Worm (Caenorhabditis elegans) whole organism, young adult: ENCODE data around the gene Y48G9A.11.

Experiments
- D2030.7 ChIP-seq: fragments of 200-800 bp; sonication (Bioruptor generic); IDR thresholded peaks from 2 replicates; pipeline ENCODE4 v1.3.6; 2022; ENCODE audit warnings: missing genetic modification reagents, missing genetic modification characterization, missing compliant biosample characterization
- F10E7.11 ChIP-seq: sonication (generic microtip); optimal IDR thresholded peaks from 2 replicates; lab custom pipeline; 2017; ENCODE audit warnings: mild to moderate bottlenecking, missing genetic modification characterization, moderate library complexity, missing compliant biosample characterization
- F37B4.10 ChIP-seq: fragments of 200-800 bp; sonication (Bioruptor generic); IDR thresholded peaks from 2 replicates; pipeline ENCODE4 v1.3.6; 2022; ENCODE audit warnings: missing genetic modification characterization, missing compliant biosample characterization
- F55B11.4 ChIP-seq: sonication (generic microtip); optimal IDR thresholded peaks from 2 replicates; lab custom pipeline; 2016; ENCODE audit warnings: missing compliant biosample characterization, missing genetic modification characterization, borderline replicate concordance; ENCODE audit not compliant: insufficient read depth
- Y53F4B.3 ChIP-seq: fragments of 200-800 bp; sonication (Bioruptor generic); IDR thresholded peaks from 2 replicates; pipeline ENCODE4 v1.3.6; 2022; ENCODE audit warnings: missing genetic modification reagents, missing genetic modification characterization, missing compliant biosample characterization
- ama-1 ChIP-seq, 3 experiments: fragments of 150-350 bp in 1 of 3; sonication (generic microtip) in 2 of 3; optimal IDR thresholded peaks; 2 replicates each; lab custom pipeline; 2014 to 2018; ENCODE audit warnings: missing biosample characterization in 2 of 3, missing genetic modification characterization in 2 of 3, missing genetic modification reagents in 2 of 3
- ceh-100 ChIP-seq: fragments of 200-800 bp; sonication (Bioruptor generic); IDR thresholded peaks from 2 replicates; pipeline ENCODE4 v1.3.6; 2022; ENCODE audit warnings: missing genetic modification reagents, missing genetic modification characterization, missing compliant biosample characterization
- lin-35 ChIP-seq, 3 experiments: fragments of 150-350 bp in 2 of 3; sonication (generic microtip) in 1 of 3; optimal IDR thresholded peaks; 2 replicates each; lab custom pipeline; 2014 to 2018; ENCODE audit warnings: missing biosample characterization in 3 of 3, missing genetic modification characterization in 3 of 3, missing genetic modification reagents in 3 of 3
- nhr-179 ChIP-seq: sonication (generic microtip); optimal IDR thresholded peaks from 2 replicates; lab custom pipeline; 2016; ENCODE audit warnings: mild to moderate bottlenecking, missing genetic modification characterization, missing compliant biosample characterization
- unc-62 ChIP-seq: fragments of 150-350 bp; optimal IDR thresholded peaks from 2 replicates; lab custom pipeline; 2014; ENCODE audit warnings: missing biosample characterization, missing genetic modification reagents, missing genetic modification characterization
- ztf-6 ChIP-seq: fragments of 200-800 bp; sonication (Bioruptor generic); IDR thresholded peaks from 2 replicates; pipeline ENCODE4 v1.3.6; 2022; ENCODE audit warnings: missing genetic modification reagents, missing genetic modification characterization, missing compliant biosample characterization

- TF ChIP-seq F55B11.4 (tag; lab: Kevin White, UChicago) (no peak), F37B4.10 (no peak), Y53F4B.3 (GFP tag; lab: Robert Waterston, UW) (no peak), ztf-6 (GFP tag; lab: Robert Waterston, UW) (no peak), ama-1 (optimal IDR thresholded peaks at IDR 0.05; lab: Kevin White, UChicago) (no peak), ama-1 (GFP tag; optimal IDR thresholded peaks at IDR 0.05; lab: Kevin White, UChicago) (no peak), F10E7.11 (no peak), D2030.7 (GFP tag; lab: Robert Waterston, UW) (no peak), lin-35 (GFP tag; optimal IDR thresholded peaks at IDR 0.05; lab: Kevin White, UChicago) (no peak), unc-62 (no peak), ceh-100 (GFP tag; lab: Robert Waterston, UW) (no peak), nhr-179 (tag; lab: Kevin White, UChicago) (no peak)
These were observed at the start of gene Y48G9A.11 for ce11 chrIII:2116797-2117196.
